Worm (Caenorhabditis elegans): ENCODE results near the gene col-33.
A peak's percentile ranks its signal among the peaks of the same experiment; 100 is the strongest.

col-33 gene

ce11 chrIV:4247334-4247733, 15.8 kb upstream of the col-33 start (continued):
- TF ChIP-seq lin-15B (tag; optimal IDR thresholded peaks at IDR 0.05) (no peak), nhr-84 (tag; optimal IDR thresholded peaks at IDR 0.05) (no peak), nhr-237 (tag; optimal IDR thresholded peaks at IDR 0.05) (no peak), aly-2 (tag; optimal IDR thresholded peaks at IDR 0.05) (no peak), ztf-11 (tag; optimal IDR thresholded peaks at IDR 0.05) (no peak), ama-1 (optimal IDR thresholded peaks at IDR 0.05) (no peak), nhr-12 (tag; optimal IDR thresholded peaks at IDR 0.05) (no peak), jun-1 (tag; optimal IDR thresholded peaks at IDR 0.05) (no peak), mep-1 (tag; optimal IDR thresholded peaks at IDR 0.05) (peak; percentile 75), xbp-1 (tag; optimal IDR thresholded peaks at IDR 0.05) (peak; percentile 53), isw-1 (GFP tag; IDR thresholded peaks at IDR 0.05) (peak; percentile 68), dpl-1 (GFP tag; optimal IDR thresholded peaks at IDR 0.05) (peak; percentile 60 to 82 (median 80)), fos-1 (tag; optimal IDR thresholded peaks at IDR 0.05) (no peak), ceh-90 (tag; optimal IDR thresholded peaks at IDR 0.05) (no peak), ceh-88 (GFP tag; IDR thresholded peaks at IDR 0.05) (no peak), grh-1 (GFP tag; IDR thresholded peaks at IDR 0.05) (peak; percentile 86), lsy-2 (tag; optimal IDR thresholded peaks at IDR 0.05) (peak; percentile 73 to 85), snpc-4 (tag; optimal IDR thresholded peaks at IDR 0.05) (peak; percentile 40), C04F5.9 (tag; optimal IDR thresholded peaks at IDR 0.05) (peak; percentile 10)

- no peak for TF ChIP-seq lin-39 (tag; optimal IDR thresholded peaks at IDR 0.05)
- TF ChIP-seq xbp-1 (tag; optimal IDR thresholded peaks at IDR 0.05), result no peak
- TF ChIP-seq ceh-82 (tag; optimal IDR thresholded peaks at IDR 0.05), result no peak
- TF ChIP-seq snu-23 (GFP tag; optimal IDR thresholded peaks at IDR 0.05), result no peak
Observed at ce11 chrIV:4247770-4248169, 15.3 kb upstream of the col-33 start, which contains the start of gene ama-1. TSS of gene ama-1 (plus strand) at chrIV:4248070.

ce11 chrIV:4254989-4255582, 8.0 kb upstream of the col-33 start:
- TF ChIP-seq F16B12.6 (tag; optimal IDR thresholded peaks at IDR 0.05) (no peak), efl-1 (optimal IDR thresholded peaks at IDR 0.05) (no peak), efl-1 (GFP tag; optimal IDR thresholded peaks at IDR 0.05 in 1 of 2) (peak in 1 of 2 experiments; percentile 57)

DNA sequence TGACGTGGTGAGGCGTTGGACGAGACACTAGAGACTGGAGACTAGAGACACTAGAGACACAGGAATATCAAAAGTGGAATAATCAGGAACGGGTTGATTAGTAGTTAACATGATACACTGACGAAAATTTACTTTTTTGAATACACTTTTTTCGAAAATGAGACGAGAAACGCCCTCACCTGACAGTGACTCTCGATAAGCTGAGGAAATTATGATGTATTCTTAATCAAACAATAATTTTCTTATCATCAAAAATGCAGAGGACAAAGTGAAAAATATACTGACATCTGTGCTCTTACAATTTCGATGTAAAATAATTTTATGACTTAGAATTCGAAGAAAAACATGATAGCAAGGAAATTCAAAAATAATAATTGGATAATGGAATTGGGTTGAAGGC, 3.7 kb upstream of the col-33 start:
- TF ChIP-seq elt-2 (tag; optimal IDR thresholded peaks at IDR 0.05) (peak; percentile 59), Y116A8C.19 (tag; optimal IDR thresholded peaks at IDR 0.05; ENCODE audit: borderline replicate concordance) (no peak), jun-1 (tag; optimal IDR thresholded peaks at IDR 0.05) (peak; percentile 38), lin-39 (tag; optimal IDR thresholded peaks at IDR 0.05) (no peak), mep-1 (tag; optimal IDR thresholded peaks at IDR 0.05) (no peak)

- no peak for TF ChIP-seq fkh-8 (tag; optimal IDR thresholded peaks at IDR 0.05)
- TF ChIP-seq nhr-19 (GFP tag; conservative IDR thresholded peaks at IDR 0.05), result no peak
- TF ChIP-seq nhr-47 (tag; optimal IDR thresholded peaks at IDR 0.05), result no peak
- TF ChIP-seq ceh-8 (GFP tag; optimal IDR thresholded peaks at IDR 0.05), result peak; percentile 74
- TF ChIP-seq aha-1 (tag; optimal IDR thresholded peaks at IDR 0.05), result no peak
- no peak for TF ChIP-seq nhr-20 (tag; optimal IDR thresholded peaks at IDR 0.05)
Observed at ce11 chrIV:4264649-4265048, 1.6 kb downstream of the col-33 start.

ce11 chrIV:4265224-4265623, 2.1 kb downstream of the col-33 start, which contains the start of gene F36A4.5:
TSS of gene F36A4.5 (plus strand) at chrIV:4265524.
- TF ChIP-seq swsn-7 (tag; optimal IDR thresholded peaks at IDR 0.05) (no peak), tlp-1 (tag; optimal IDR thresholded peaks at IDR 0.05) (no peak), unc-30 (tag; optimal IDR thresholded peaks at IDR 0.05) (no peak), sox-4 (tag; optimal IDR thresholded peaks at IDR 0.05) (no peak)

All from whole organism, L1 larva.